Worm (Caenorhabditis elegans): ENCODE results near the gene B0001.5.

DNA sequence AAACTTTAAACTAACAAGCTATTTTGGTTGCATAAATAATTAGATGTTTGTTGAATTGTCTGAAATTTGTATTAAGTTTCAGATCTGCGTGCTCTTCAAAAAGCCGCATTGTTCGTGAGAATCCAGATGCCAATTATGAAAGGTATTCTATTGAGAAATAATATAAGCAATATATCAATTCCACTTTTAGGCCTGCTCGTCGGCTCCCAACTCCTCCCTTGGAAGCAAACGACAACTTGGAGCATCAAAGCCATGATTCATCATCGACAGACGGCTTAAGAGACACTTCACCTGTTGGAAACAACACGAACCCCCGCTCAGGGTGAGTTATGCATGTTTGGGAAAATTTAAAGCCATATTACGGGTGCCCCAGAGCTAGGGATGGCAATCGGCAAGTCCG is 19.6 kb upstream of the B0001.5 start:
- TF ChIP-seq cebp-1 (GFP tag; IDR thresholded peaks at IDR 0.05), result no peak
- TF ChIP-seq cebp-1 (tag; optimal IDR thresholded peaks at IDR 0.05), result no peak
- no peak for TF ChIP-seq rpc-1 (optimal IDR thresholded peaks at IDR 0.05)
- TF ChIP-seq rpc-1 (tag; optimal IDR thresholded peaks at IDR 0.05), result no peak
- no peak for TF ChIP-seq unc-62 (GFP tag; optimal IDR thresholded peaks at IDR 0.05)
- TF ChIP-seq somi-1 (GFP tag; optimal IDR thresholded peaks at IDR 0.05), result no peak
- no peak for TF ChIP-seq him-1 (tag; optimal IDR thresholded peaks at IDR 0.05)
- TF ChIP-seq D2030.7 (GFP tag; IDR thresholded peaks at IDR 0.05), result no peak
- TF ChIP-seq bed-2 (GFP tag; IDR thresholded peaks at IDR 0.05), result no peak
- no peak for TF ChIP-seq ama-1 (optimal IDR thresholded peaks at IDR 0.05)
- no peak for TF ChIP-seq ama-1 (GFP tag; optimal IDR thresholded peaks at IDR 0.05)
- no peak for TF ChIP-seq ztf-22 (GFP tag; optimal IDR thresholded peaks at IDR 0.05)
- no peak for TF ChIP-seq snpc-4 (GFP tag; optimal IDR thresholded peaks at IDR 0.05)
- no peak for TF ChIP-seq snpc-4 (tag; optimal IDR thresholded peaks at IDR 0.05)
- no peak for TF ChIP-seq madf-6 (GFP tag; IDR thresholded peaks at IDR 0.05)
- no peak for TF ChIP-seq hlh-12 (tag; optimal IDR thresholded peaks at IDR 0.05)
- TF ChIP-seq dpl-1 (GFP tag; optimal IDR thresholded peaks at IDR 0.05), result no peak
- TF ChIP-seq ceh-79 (tag; optimal IDR thresholded peaks at IDR 0.05), result no peak

All from whole organism, young adult.